Fruit fly (Drosophila melanogaster) whole organism, embryonic: Measurements from ENCODE around the gene E23.

Experiments used
- CG10209 ChIP-seq: fragments of 200-800 bp; sonication (Bioruptor generic); optimal IDR thresholded peaks from 3 replicates; lab custom pipeline; 2017; ENCODE audit warnings: missing biosample characterization, mild to moderate bottlenecking, missing genetic modification characterization, missing genetic modification reagents
- CG1024 ChIP-seq: fragments of 200-800 bp; sonication (Bioruptor generic); IDR thresholded peaks from 2 replicates; pipeline ENCODE4 v1.3.6; 2022; ENCODE audit warnings: missing biosample characterization, missing genetic modification characterization
- CG12219 ChIP-seq: fragments of 200-800 bp; sonication (Bioruptor generic); optimal IDR thresholded peaks from 3 replicates; lab custom pipeline; 2018; ENCODE audit warnings: missing biosample characterization, mild to moderate bottlenecking, missing genetic modification characterization
- CG12391 ChIP-seq: fragments of 200-800 bp; sonication (Bioruptor generic); optimal IDR thresholded peaks from 3 replicates; lab custom pipeline; 2018; ENCODE audit warnings: missing biosample characterization, mild to moderate bottlenecking, missing genetic modification characterization, moderate library complexity
- CG12942 ChIP-seq: fragments of 200-800 bp; sonication (Bioruptor generic); optimal IDR thresholded peaks from 3 replicates; lab custom pipeline; 2016; ENCODE audit warnings: missing biosample characterization, missing genetic modification characterization
- CG15601 ChIP-seq: fragments of 200-800 bp; sonication (Bioruptor generic); optimal IDR thresholded peaks from 3 replicates; lab custom pipeline; 2019; ENCODE audit warnings: missing biosample characterization, mild to moderate bottlenecking, missing genetic modification characterization, moderate library complexity
- CG17802 ChIP-seq: fragments of 200-800 bp; sonication (Bioruptor generic); optimal IDR thresholded peaks from 2 replicates; lab custom pipeline; 2018; ENCODE audit warnings: missing biosample characterization, mild to moderate bottlenecking, missing genetic modification characterization, moderate library complexity
- CG1832 ChIP-seq: fragments of 200-800 bp; sonication (Bioruptor generic); optimal IDR thresholded peaks from 2 replicates; lab custom pipeline; 2017; ENCODE audit warnings: missing biosample characterization, mild to moderate bottlenecking, missing genetic modification characterization, inconsistent platforms
- CG2120 ChIP-seq: fragments of 200-800 bp; sonication (Bioruptor generic); optimal IDR thresholded peaks from 3 replicates; lab custom pipeline; 2016; ENCODE audit warnings: missing biosample characterization, missing genetic modification characterization
- CG3726 ChIP-seq: fragments of 200-800 bp; sonication (Bioruptor generic); IDR thresholded peaks from 3 replicates; pipeline ENCODE4, ENCODE4 v1.3.6; 2022; ENCODE audit warnings: missing biosample characterization, missing genetic modification characterization
- CG3847 ChIP-seq: fragments of 200-800 bp; sonication (Bioruptor generic); IDR thresholded peaks from 2 replicates; pipeline ENCODE4 v1.3.6; 2022; ENCODE audit warnings: missing biosample characterization, missing genetic modification characterization
- CG4360 ChIP-seq: fragments of 200-800 bp; sonication (Bioruptor generic); IDR thresholded peaks from 2 replicates; pipeline ENCODE4 v1.3.6; 2022; ENCODE audit warnings: missing biosample characterization, missing genetic modification characterization
- CG6683 ChIP-seq: fragments of 200-800 bp; sonication (Bioruptor generic); optimal IDR thresholded peaks from 2 replicates; lab custom pipeline; 2017; ENCODE audit warnings: missing biosample characterization, mild to moderate bottlenecking, missing genetic modification characterization, missing genetic modification reagents
- CG6854 ChIP-seq: fragments of 200-800 bp; sonication (Bioruptor generic); optimal IDR thresholded peaks from 3 replicates; lab custom pipeline; 2017; ENCODE audit warnings: missing biosample characterization, mild to moderate bottlenecking, missing genetic modification characterization
- CG9215 ChIP-seq: fragments of 200-800 bp; sonication (Bioruptor generic); IDR thresholded peaks from 2 replicates; pipeline ENCODE4 v1.3.6; 2022; ENCODE audit warnings: missing biosample characterization, missing genetic modification characterization
- CG9932 ChIP-seq: fragments of 200-800 bp; sonication (Bioruptor generic); IDR thresholded peaks from 2 replicates; pipeline ENCODE4 v1.3.6; 2022; ENCODE audit warnings: missing biosample characterization, missing genetic modification characterization
- Camta ChIP-seq: fragments of 200-800 bp; sonication (Bioruptor generic); optimal IDR thresholded peaks from 2 replicates; lab custom pipeline; 2016; ENCODE audit warnings: missing biosample characterization, missing genetic modification characterization
- Dfd ChIP-seq, 2 experiments: fragments of >200 bp; optimal IDR thresholded peaks; 2 replicates each; lab custom pipeline; 2017; ENCODE audit warnings: missing biosample characterization in 2 of 2, missing genetic modification characterization in 2 of 2
- Drgx ChIP-seq: fragments of 200-800 bp; sonication (Bioruptor generic); IDR thresholded peaks from 2 replicates; pipeline ENCODE4 v1.3.6; 2022; ENCODE audit warnings: missing biosample characterization, missing genetic modification characterization
- Gug ChIP-seq: fragments of 200-800 bp; sonication (Bioruptor generic); IDR thresholded peaks from 4 replicates; pipeline ENCODE4 v1.3.6; 2022; ENCODE audit warnings: missing biosample characterization, missing genetic modification characterization
- HLHmδ ChIP-seq: fragments of 200-800 bp; sonication (Bioruptor generic); optimal IDR thresholded peaks from 2 replicates; lab custom pipeline; 2018; ENCODE audit warnings: missing biosample characterization, mild to moderate bottlenecking, missing genetic modification characterization, moderate library complexity
- Hand ChIP-seq: fragments of 200-800 bp; sonication (Bioruptor generic); optimal IDR thresholded peaks from 2 replicates; lab custom pipeline; 2017; ENCODE audit warnings: mild to moderate bottlenecking, missing biosample characterization, missing genetic modification reagents, missing genetic modification characterization
- Hr3 ChIP-seq: fragments of 200-800 bp; sonication (Bioruptor generic); optimal IDR thresholded peaks from 3 replicates; lab custom pipeline; 2016; ENCODE audit warnings: missing biosample characterization, missing genetic modification characterization
- Nf-YC ChIP-seq: fragments of 200-800 bp; optimal IDR thresholded peaks from 3 replicates; lab custom pipeline; 2019; ENCODE audit warnings: missing biosample characterization, mild to moderate bottlenecking, missing genetic modification characterization, moderate library complexity
- Rfx ChIP-seq: fragments of 200-800 bp; sonication (Bioruptor generic); IDR thresholded peaks from 2 replicates; pipeline ENCODE4 v1.3.6; 2022; ENCODE audit warnings: missing biosample characterization, missing genetic modification characterization
- Sox102F ChIP-seq: fragments of 200-800 bp; sonication (Bioruptor generic); optimal IDR thresholded peaks from 2 replicates; lab custom pipeline; 2018; ENCODE audit warnings: missing biosample characterization, mild to moderate bottlenecking, missing genetic modification characterization, moderate library complexity
- TFAM ChIP-seq: fragments of 200-800 bp; sonication (Bioruptor generic); optimal IDR thresholded peaks from 2 replicates; lab custom pipeline; 2017; ENCODE audit warnings: missing biosample characterization, missing genetic modification characterization, inconsistent platforms
- Vsx1 ChIP-seq: fragments of 200-800 bp; sonication (Bioruptor generic); optimal IDR thresholded peaks from 2 replicates; lab custom pipeline; 2017; ENCODE audit warnings: missing biosample characterization, mild to moderate bottlenecking, missing genetic modification characterization, missing genetic modification reagents
- ato ChIP-seq: fragments of 200-800 bp; sonication (Bioruptor generic); IDR thresholded peaks from 2 replicates; pipeline ENCODE4 v1.3.6; 2022; ENCODE audit warnings: missing biosample characterization, missing genetic modification characterization; ENCODE audit not compliant: partially characterized antibody
- az2 ChIP-seq: fragments of 200-800 bp; sonication (Bioruptor generic); optimal IDR thresholded peaks from 3 replicates; lab custom pipeline; 2016; ENCODE audit warnings: missing biosample characterization, missing genetic modification characterization
- bowl ChIP-seq: fragments of 200-800 bp; sonication (Bioruptor generic); IDR thresholded peaks from 2 replicates; pipeline ENCODE4 v1.3.6; 2022; ENCODE audit warnings: missing biosample characterization, missing genetic modification characterization
- chif ChIP-seq, 2 experiments: fragments of 200-800 bp; sonication (Bioruptor generic); optimal IDR thresholded peaks; 3 replicates each; lab custom pipeline; 2016; ENCODE audit warnings: missing biosample characterization in 2 of 2, missing genetic modification characterization in 2 of 2
- chm ChIP-seq: fragments of 200-800 bp; sonication (Bioruptor generic); IDR thresholded peaks from 2 replicates; pipeline ENCODE4 v1.3.6; 2022; ENCODE audit warnings: missing biosample characterization, missing genetic modification characterization
- crp ChIP-seq, 2 experiments: fragments of 200-800 bp; sonication (Bioruptor generic); optimal IDR thresholded peaks; 2 replicates in 1 of 2; 3 replicates in 1 of 2; lab custom pipeline; 2017; ENCODE audit warnings: missing biosample characterization in 2 of 2, missing genetic modification characterization in 2 of 2, mild to moderate bottlenecking in 1 of 2, moderate library complexity in 1 of 2
- dm ChIP-seq: fragments of 200-800 bp; sonication (Bioruptor generic); optimal IDR thresholded peaks from 3 replicates; lab custom pipeline; 2016; ENCODE audit warnings: missing biosample characterization, missing genetic modification characterization
- emc ChIP-seq: fragments of 200-800 bp; sonication (Bioruptor generic); optimal IDR thresholded peaks from 2 replicates; lab custom pipeline; 2016; ENCODE audit warnings: missing biosample characterization, missing genetic modification characterization
- grau ChIP-seq: fragments of 200-800 bp; optimal IDR thresholded peaks from 3 replicates; lab custom pipeline; 2019; ENCODE audit warnings: missing biosample characterization, mild to moderate bottlenecking, missing genetic modification characterization, moderate library complexity
- h ChIP-seq: fragments of >200 bp; optimal IDR thresholded peaks from 2 replicates; lab custom pipeline; 2017
- hb ChIP-seq: fragments of 200-800 bp; sonication (Bioruptor generic); IDR thresholded peaks from 3 replicates; pipeline ENCODE4 v1.3.6; 2022; ENCODE audit warnings: missing biosample characterization, missing genetic modification characterization; ENCODE audit not compliant: partially characterized antibody
- ind ChIP-seq: fragments of 200-800 bp; sonication (Bioruptor generic); optimal IDR thresholded peaks from 3 replicates; lab custom pipeline; 2016; ENCODE audit warnings: missing biosample characterization, missing genetic modification characterization
- lola ChIP-seq, 3 experiments: fragments of >200 bp in 2 of 3; fragments of 200-800 bp in 1 of 3; sonication (Bioruptor generic) in 1 of 3; optimal IDR thresholded peaks; 2 replicates each; lab custom pipeline; 2017 to 2019; ENCODE audit warnings: missing biosample characterization in 3 of 3, missing genetic modification characterization in 3 of 3, mild to moderate bottlenecking in 1 of 3, moderate library complexity in 1 of 3
- nau ChIP-seq: fragments of 200-800 bp; sonication (Bioruptor generic); optimal IDR thresholded peaks from 3 replicates; lab custom pipeline; 2017; ENCODE audit warnings: missing biosample characterization, mild to moderate bottlenecking, missing genetic modification characterization, missing genetic modification reagents
- onecut ChIP-seq: fragments of 200-800 bp; sonication (Bioruptor generic); IDR thresholded peaks from 2 replicates; pipeline ENCODE4 v1.3.6; 2022; ENCODE audit warnings: missing biosample characterization, missing genetic modification characterization
- pzg ChIP-seq: fragments of 200-800 bp; sonication (Bioruptor generic); optimal IDR thresholded peaks from 3 replicates; lab custom pipeline; 2018; ENCODE audit warnings: missing biosample characterization, mild to moderate bottlenecking, missing genetic modification characterization, moderate library complexity
- schlank ChIP-seq: fragments of 200-800 bp; sonication (Bioruptor generic); optimal IDR thresholded peaks from 2 replicates; lab custom pipeline; 2018; ENCODE audit warnings: missing biosample characterization, mild to moderate bottlenecking, missing genetic modification characterization
- sima ChIP-seq: fragments of 200-800 bp; sonication (Bioruptor generic); optimal IDR thresholded peaks from 2 replicates; lab custom pipeline; 2016; ENCODE audit warnings: missing biosample characterization, missing genetic modification characterization
- sob ChIP-seq: fragments of 200-800 bp; sonication (Bioruptor generic); IDR thresholded peaks from 2 replicates; pipeline ENCODE4 v1.3.6; 2022; ENCODE audit warnings: missing biosample characterization, missing genetic modification characterization
- sug ChIP-seq: fragments of 200-800 bp; optimal IDR thresholded peaks from 2 replicates; lab custom pipeline; 2019; ENCODE audit warnings: missing biosample characterization, mild to moderate bottlenecking, missing genetic modification characterization, moderate library complexity
- ttk ChIP-seq: fragments of 200-800 bp; sonication (Bioruptor generic); IDR thresholded peaks from 2 replicates; pipeline ENCODE4 v2.1.2; 2022; ENCODE audit warnings: missing biosample characterization, missing genetic modification characterization
- unc-4 ChIP-seq: fragments of 200-800 bp; sonication (Bioruptor generic); IDR thresholded peaks from 2 replicates; pipeline ENCODE4 v1.3.6; 2022; ENCODE audit warnings: missing biosample characterization, missing genetic modification characterization; ENCODE audit not compliant: partially characterized antibody
- zfh2 ChIP-seq: fragments of 200-800 bp; sonication (Bioruptor generic); optimal IDR thresholded peaks from 2 replicates; lab custom pipeline; 2016; ENCODE audit warnings: missing biosample characterization, missing genetic modification characterization

E23 gene

DNA sequence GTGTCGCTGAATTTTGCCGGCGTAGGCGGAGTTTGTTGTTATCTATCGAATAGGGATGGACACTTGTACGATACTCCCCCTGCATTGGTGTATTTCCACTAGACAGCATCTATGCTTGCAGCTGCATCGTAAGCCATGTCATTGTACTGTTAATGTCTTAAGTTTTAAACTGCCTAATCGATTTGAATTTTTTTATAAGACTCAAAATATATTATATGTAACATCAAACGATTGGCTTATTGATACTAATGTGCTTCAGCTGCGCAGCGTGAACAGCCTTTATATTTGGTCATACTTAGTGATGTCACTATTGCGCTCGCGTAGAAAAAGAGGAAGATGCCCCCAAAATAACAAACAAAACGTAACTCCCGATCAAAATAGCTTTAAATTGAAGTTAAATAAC lies 22.1 kb upstream of the E23 start, which contains the start of the genes CG9662 and Ptpa (continued):
- peak; percentile 55 for TF ChIP-seq emc (GFP tag; lab: Kevin White, UChicago)
- TF ChIP-seq Rfx (GFP tag; lab: Robert Waterston, UW): peak; percentile 89
- TF ChIP-seq sima (GFP tag; lab: Kevin White, UChicago): no peak
- peak in 1 of 2 experiments; percentile 42 for TF ChIP-seq crp (GFP tag; optimal IDR thresholded peaks at IDR 0.05; lab: Kevin White, UChicago)
- TF ChIP-seq Drgx (GFP tag; lab: Robert Waterston, UW): no peak
- peak; percentile 84 for TF ChIP-seq dm
- no peak for TF ChIP-seq HLHmδ (GFP tag; lab: Kevin White, UChicago)
- TF ChIP-seq Gug: peak; percentile 89
- no peak for TF ChIP-seq CG6854 (GFP tag; lab: Kevin White, UChicago)
- peak; percentile 89 for TF ChIP-seq CG12391 (tag; lab: Kevin White, UChicago)
- peak; percentile 88 for TF ChIP-seq Hr3 (GFP tag; lab: Kevin White, UChicago)
- TF ChIP-seq ttk (GFP tag; lab: Robert Waterston, UW): peak; percentile 62; the same call in 1 of the 2 replicates
- TF ChIP-seq Vsx1 (GFP tag; lab: Kevin White, UChicago): no peak
- peak; percentile 90 for TF ChIP-seq CG3847
- TF ChIP-seq az2 (GFP tag; lab: Kevin White, UChicago): peak; percentile 80
- peak; percentile 87 for TF ChIP-seq ind (GFP tag; lab: Kevin White, UChicago)
- TF ChIP-seq CG1024: peak; percentile 53; the same call in 1 of the 2 replicates
- TF ChIP-seq unc-4 (GFP tag; lab: Robert Waterston, UW): peak; percentile 92
- peak; percentile 55 for TF ChIP-seq CG15601 (tag; lab: Kevin White, UChicago)
- no peak for TF ChIP-seq Hand (GFP tag; lab: Kevin White, UChicago)
- peak; percentile 44 for TF ChIP-seq schlank (tag; lab: Kevin White, UChicago)
- TF ChIP-seq sob: peak; percentile 82
- peak; percentile 78 for TF ChIP-seq Sox102F (GFP tag; lab: Kevin White, UChicago)
- TF ChIP-seq onecut: no peak; the same call in 1 of the 2 replicates
- peak; percentile 75 for TF ChIP-seq Camta (GFP tag; lab: Kevin White, UChicago)
- peak; percentile 79 for TF ChIP-seq grau (tag; lab: Kevin White, UChicago)
- no peak for TF ChIP-seq chm (GFP tag; lab: Robert Waterston, UW)
- peak; percentile 54 to 86 for TF ChIP-seq chif (GFP tag; optimal IDR thresholded peaks at IDR 0.05; lab: Kevin White, UChicago)
- no peak for TF ChIP-seq CG6683 (GFP tag; lab: Kevin White, UChicago)
- no peak for TF ChIP-seq Nf-YC
- no peak for TF ChIP-seq CG12219 (GFP tag; lab: Kevin White, UChicago)
- TF ChIP-seq CG12942 (GFP tag; lab: Kevin White, UChicago): peak; percentile 83
- TF ChIP-seq CG10209: peak; percentile 69
- TF ChIP-seq pzg (GFP tag; lab: Kevin White, UChicago): peak; percentile 76
- no peak for TF ChIP-seq nau (GFP tag; lab: Kevin White, UChicago)
- peak; percentile 90 for TF ChIP-seq CG2120
- TF ChIP-seq bowl (GFP tag; lab: Robert Waterston, UW): no peak
- peak; percentile 67; the same call in 2 of the 3 replicates for TF ChIP-seq CG3726 (GFP tag; lab: Robert Waterston, UW)
- peak; percentile 78 for TF ChIP-seq sug (tag; lab: Kevin White, UChicago)
- peak; percentile 89 for TF ChIP-seq zfh2 (GFP tag; lab: Kevin White, UChicago)
- TF ChIP-seq CG1832 (GFP tag; lab: Kevin White, UChicago): no peak
- TF ChIP-seq h: no peak
- peak; percentile 66 for TF ChIP-seq CG4360 (GFP tag; lab: Robert Waterston, UW)
- peak; percentile 58 for TF ChIP-seq ato (GFP tag; lab: Robert Waterston, UW)
- peak; percentile 89 for TF ChIP-seq CG9215
- peak in 1 of 2 experiments; percentile 43 for TF ChIP-seq Dfd (GFP tag; optimal IDR thresholded peaks at IDR 0.05; lab: Kevin White, UChicago)
- peak; percentile 94 for TF ChIP-seq CG17802
- no peak for TF ChIP-seq TFAM (GFP tag; lab: Kevin White, UChicago)
- TF ChIP-seq CG9932: peak; percentile 91
- TF ChIP-seq hb (GFP tag; lab: Robert Waterston, UW): peak; percentile 88
- peak in 2 of 3 experiments; percentile 67 to 70 for TF ChIP-seq lola (GFP tag; optimal IDR thresholded peaks at IDR 0.05; lab: Kevin White, UChicago)
